Fruit fly (Drosophila melanogaster) whole organism, prepupa: Measurements from ENCODE around the gene CG14647.

Source experiments
- CG34406 ChIP-seq: fragments of 200-800 bp; sonication (Bioruptor generic); optimal IDR thresholded peaks from 3 replicates; lab custom pipeline; 2016; ENCODE audit warnings: missing biosample characterization, missing genetic modification characterization
- CG6854 ChIP-seq: fragments of 200-800 bp; sonication (Bioruptor generic); optimal IDR thresholded peaks from 2 replicates; lab custom pipeline; 2017; ENCODE audit warnings: missing biosample characterization, mild to moderate bottlenecking, missing genetic modification characterization
- Met ChIP-seq: fragments of 200-800 bp; sonication (Bioruptor generic); optimal IDR thresholded peaks from 3 replicates; lab custom pipeline; 2016; ENCODE audit warnings: missing biosample characterization, missing genetic modification characterization
- eg ChIP-seq: fragments of 200-800 bp; sonication (Bioruptor generic); IDR thresholded peaks from 3 replicates; pipeline ENCODE4 v1.3.6; 2022; ENCODE audit warnings: missing biosample characterization, missing genetic modification characterization

DNA sequence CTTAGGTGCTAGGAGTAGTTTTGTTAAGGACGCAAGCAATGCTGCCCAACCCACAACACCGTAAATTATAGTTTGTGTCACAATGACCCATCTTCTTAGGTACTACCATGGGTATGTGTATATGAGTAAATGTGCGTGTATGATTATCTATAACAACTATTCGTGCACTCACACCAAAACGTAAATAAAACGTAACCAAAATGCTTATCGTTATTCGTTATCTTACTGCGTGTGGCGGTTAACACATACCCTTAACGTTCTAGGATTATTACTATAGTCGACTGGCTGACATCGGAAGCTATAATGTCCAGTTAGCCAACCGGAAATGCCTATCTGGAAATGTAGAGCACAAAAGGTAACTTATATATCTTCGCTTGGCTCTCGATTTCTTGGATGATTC is 44.8 kb downstream of the CG14647 start:
- TF ChIP-seq Met (GFP tag; lab: Kevin White, UChicago), result no peak
- TF ChIP-seq CG34406 (GFP tag; lab: Kevin White, UChicago), result no peak
- TF ChIP-seq CG6854 (GFP tag; lab: Kevin White, UChicago), result no peak
- no peak for TF ChIP-seq eg (GFP tag; lab: Robert Waterston, UW)
